Worm (Caenorhabditis elegans): Measurements from ENCODE around the gene Y69A2AR.12.

Y69A2AR.12 gene

DNA sequence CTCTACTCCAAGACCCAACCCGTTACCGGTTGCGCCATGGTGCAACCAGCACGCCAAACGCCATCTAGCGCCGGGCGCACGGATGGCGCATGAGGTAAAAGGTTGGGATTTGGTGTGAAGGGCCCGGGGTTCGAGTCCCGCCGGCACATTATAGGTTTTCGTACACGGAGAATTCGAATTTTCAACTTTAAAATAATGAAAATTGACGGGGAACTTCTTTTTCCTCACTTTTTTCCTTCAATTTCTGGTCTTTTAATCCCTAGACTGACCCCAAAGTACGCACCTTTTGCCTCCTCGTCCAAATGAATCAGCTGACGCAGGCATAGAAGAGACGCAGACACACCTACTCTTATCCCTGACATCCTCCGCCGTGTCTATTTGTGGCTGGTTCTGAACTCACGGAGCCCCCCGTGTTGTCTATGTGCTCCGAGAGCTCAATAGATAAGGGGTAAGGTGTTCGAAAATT lies 35.2 kb downstream of the Y69A2AR.12 start:
- peak; percentile 41 for TF ChIP-seq K12H6.12 (tag; optimal IDR thresholded peaks at IDR 0.05)
- TF ChIP-seq egrh-3 (GFP tag; IDR thresholded peaks at IDR 0.05), result peak; percentile 58; the same call in 1 of the 2 replicates
- peak; percentile 41; the same call in 1 of the 2 replicates for TF ChIP-seq hmg-1.2 (GFP tag; IDR thresholded peaks at IDR 0.05)
- peak; percentile 26 for TF ChIP-seq ama-1 (optimal IDR thresholded peaks at IDR 0.05)
- peak in 1 of 2 experiments; percentile 42 for TF ChIP-seq ama-1 (GFP tag; optimal IDR thresholded peaks at IDR 0.05)
- TF ChIP-seq lin-35 (GFP tag; optimal IDR thresholded peaks at IDR 0.05), result no peak
- TF ChIP-seq sea-2 (GFP tag; IDR thresholded peaks at IDR 0.05), result no peak
- TF ChIP-seq F37B4.10 (GFP tag; IDR thresholded peaks at IDR 0.05), result 0 out of 2 replicates have a peak, but pooled peaks have one; percentile 52
- no peak for TF ChIP-seq dpl-1 (GFP tag; optimal IDR thresholded peaks at IDR 0.05)
- TF ChIP-seq Y95B8A.8 (GFP tag; IDR thresholded peaks at IDR 0.05), result 0 out of 2 replicates have a peak, but pooled peaks have one; percentile 16
- peak; percentile 50 for TF ChIP-seq tbp1 (GFP tag; optimal IDR thresholded peaks at IDR 0.05)
- peak; percentile 46; the same call in 1 of the 2 replicates for TF ChIP-seq ceh-91 (GFP tag; IDR thresholded peaks at IDR 0.05)
- TF ChIP-seq F33H1.4 (GFP tag; IDR thresholded peaks at IDR 0.05), result peak; percentile 34; the same call in 1 of the 2 replicates
- TF ChIP-seq ztf-6 (GFP tag; IDR thresholded peaks at IDR 0.05), result no peak
- TF ChIP-seq ztf-28 (GFP tag; IDR thresholded peaks at IDR 0.05), result no peak
- TF ChIP-seq efl-1 (GFP tag; optimal IDR thresholded peaks at IDR 0.05), result no peak
- TF ChIP-seq cebp-1 (GFP tag; IDR thresholded peaks at IDR 0.05), result no peak; the same call in 1 of the 2 replicates
- peak; percentile 21 for TF ChIP-seq cebp-1 (tag; optimal IDR thresholded peaks at IDR 0.05)
- TF ChIP-seq D2030.7 (GFP tag; IDR thresholded peaks at IDR 0.05), result peak; percentile 50
- TF ChIP-seq nhr-120 (GFP tag; IDR thresholded peaks at IDR 0.05), result no peak
- no peak for TF ChIP-seq F10E7.11 (tag; optimal IDR thresholded peaks at IDR 0.05)
- TF ChIP-seq pbrm-1 (GFP tag; IDR thresholded peaks at IDR 0.05), result peak; percentile 69
- TF ChIP-seq mxl-1 (tag; optimal IDR thresholded peaks at IDR 0.05), result no peak
- TF ChIP-seq xnd-1 (tag; optimal IDR thresholded peaks at IDR 0.05), result no peak
- no peak for TF ChIP-seq nfyb-1 (GFP tag; IDR thresholded peaks at IDR 0.05)
- 0 out of 2 replicates have a peak, but pooled peaks have one; percentile 49 for TF ChIP-seq bed-2 (GFP tag; IDR thresholded peaks at IDR 0.05)
- TF ChIP-seq ztf-26 (tag; optimal IDR thresholded peaks at IDR 0.05), result peak; percentile 28
- no peak for TF ChIP-seq F57A8.1 (GFP tag; optimal IDR thresholded peaks at IDR 0.05)
- TF ChIP-seq die-1 (tag; optimal IDR thresholded peaks at IDR 0.05), result no peak
- peak; percentile 15; the same call in 1 of the 2 replicates for TF ChIP-seq rcor-1 (GFP tag; IDR thresholded peaks at IDR 0.05)
- TF ChIP-seq Y67H2A.10 (GFP tag; conservative IDR thresholded peaks at IDR 0.05), result no peak
- TF ChIP-seq zfh-2 (GFP tag; conservative IDR thresholded peaks at IDR 0.05), result peak; percentile 77
- TF ChIP-seq ceh-27 (GFP tag; optimal IDR thresholded peaks at IDR 0.05), result no peak
- 0 out of 2 replicates have a peak, but pooled peaks have one; percentile 23 for TF ChIP-seq K11D2.4 (GFP tag; IDR thresholded peaks at IDR 0.05)
- 0 out of 2 replicates have a peak, but pooled peaks have one; percentile 31 for TF ChIP-seq mcd-1 (GFP tag; IDR thresholded peaks at IDR 0.05)
- no peak for TF ChIP-seq T07F8.4 (tag; optimal IDR thresholded peaks at IDR 0.05)
- TF ChIP-seq rec-8 (tag; optimal IDR thresholded peaks at IDR 0.05), result no peak
- TF ChIP-seq aptf-3 (GFP tag; IDR thresholded peaks at IDR 0.05), result no peak
- TF ChIP-seq akir-1 (GFP tag; optimal IDR thresholded peaks at IDR 0.05), result no peak
- no peak for TF ChIP-seq repo-1 (tag; optimal IDR thresholded peaks at IDR 0.05)
- peak; percentile 83 for TF ChIP-seq lin-26 (GFP tag; IDR thresholded peaks at IDR 0.05)
